Worm (Caenorhabditis elegans): ENCODE results near the gene nlp-80.

- no peak for TF ChIP-seq unc-130 (tag; optimal IDR thresholded peaks at IDR 0.05)
- no peak for TF ChIP-seq unc-86 (tag; optimal IDR thresholded peaks at IDR 0.05)
Measured at ce11 chrV:11016846-11017553, 48.4 kb downstream of the nlp-80 start.

Data from whole organism, L1 larva.